Fruit fly (Drosophila melanogaster) whole organism, pupa: Measurements from ENCODE around the gene CG13069.

ENCODE experiments used
- CG12605 ChIP-seq: fragments of 200-800 bp; sonication (Bioruptor generic); IDR thresholded peaks from 2 replicates; pipeline ENCODE4 v1.3.6; 2022; ENCODE audit warnings: missing biosample characterization, missing genetic modification characterization
- CG13204 ChIP-seq: fragments of 200-800 bp; sonication (Bioruptor generic); optimal IDR thresholded peaks from 2 replicates; lab custom pipeline; 2018; ENCODE audit warnings: missing biosample characterization, mild to moderate bottlenecking, missing genetic modification characterization, moderate library complexity
- CG15710 ChIP-seq: fragments of 200-800 bp; sonication (Bioruptor generic); optimal IDR thresholded peaks from 2 replicates; lab custom pipeline; 2018; ENCODE audit warnings: missing biosample characterization, mild to moderate bottlenecking, missing genetic modification characterization, moderate library complexity
- CG34367 ChIP-seq: fragments of 200-800 bp; sonication (Bioruptor generic); optimal IDR thresholded peaks from 2 replicates; lab custom pipeline; 2018; ENCODE audit warnings: missing biosample characterization, mild to moderate bottlenecking, missing genetic modification characterization
- CG8301 ChIP-seq: fragments of 200-800 bp; sonication (Bioruptor generic); optimal IDR thresholded peaks from 2 replicates; lab custom pipeline; 2018; ENCODE audit warnings: missing biosample characterization, mild to moderate bottlenecking, missing genetic modification characterization
- CG9948 ChIP-seq: fragments of 200-800 bp; sonication (Bioruptor generic); optimal IDR thresholded peaks from 2 replicates; lab custom pipeline; 2018; ENCODE audit warnings: missing biosample characterization, mild to moderate bottlenecking, missing genetic modification characterization, moderate library complexity
- D1 ChIP-seq: fragments of 200-800 bp; sonication (Bioruptor generic); optimal IDR thresholded peaks from 2 replicates; lab custom pipeline; 2018; ENCODE audit warnings: missing biosample characterization, mild to moderate bottlenecking, missing genetic modification characterization, moderate library complexity
- EcR ChIP-seq: fragments of 200-800 bp; sonication (Bioruptor generic); optimal IDR thresholded peaks from 3 replicates; lab custom pipeline; 2019; ENCODE audit warnings: missing biosample characterization, missing genetic modification characterization, mild to moderate bottlenecking, moderate library complexity, missing genetic modification reagents
- Pif1B ChIP-seq: fragments of 200-800 bp; sonication (Bioruptor generic); optimal IDR thresholded peaks from 3 replicates; lab custom pipeline; 2016; ENCODE audit warnings: missing biosample characterization, missing genetic modification characterization
- Snoo ChIP-seq: fragments of 200-800 bp; sonication (Bioruptor generic); optimal IDR thresholded peaks from 3 replicates; lab custom pipeline; 2017; ENCODE audit warnings: missing biosample characterization, mild to moderate bottlenecking, missing genetic modification characterization, inconsistent platforms
- gl ChIP-seq: fragments of 200-800 bp; sonication (Bioruptor generic); optimal IDR thresholded peaks from 2 replicates; lab custom pipeline; 2018; ENCODE audit warnings: missing biosample characterization, mild to moderate bottlenecking, missing genetic modification characterization
- rn ChIP-seq: fragments of 200-800 bp; sonication (Bioruptor generic); IDR thresholded peaks from 2 replicates; pipeline ENCODE4 v1.3.6; 2022; ENCODE audit warnings: missing biosample characterization, missing genetic modification characterization

- TF ChIP-seq CG12605 (GFP tag; lab: Robert Waterston, UW) (no peak), CG34367 (no peak), D1 (tag; lab: Kevin White, UChicago) (no peak), Pif1B (GFP tag; lab: Kevin White, UChicago) (no peak), EcR (GFP tag; lab: Kevin White, UChicago) (no peak), CG9948 (tag; lab: Kevin White, UChicago) (no peak), CG13204 (GFP tag; lab: Kevin White, UChicago) (no peak), rn (no peak), CG15710 (tag; lab: Kevin White, UChicago) (no peak), gl (tag; lab: Kevin White, UChicago) (no peak), CG8301 (tag; lab: Kevin White, UChicago) (no peak), Snoo (no peak)
These were observed 26.5 kb downstream of the CG13069 start for dm6 chr3L:16291678-16292077.
